Worm (Caenorhabditis elegans) whole organism, young adult: Measurements from ENCODE around the gene F10A3.11.

Source experiments
- D2030.7 ChIP-seq: fragments of 200-800 bp; sonication (Bioruptor generic); IDR thresholded peaks from 2 replicates; pipeline ENCODE4 v1.3.6; 2022; ENCODE audit warnings: missing genetic modification reagents, missing genetic modification characterization, missing compliant biosample characterization
- F10E7.11 ChIP-seq: sonication (generic microtip); optimal IDR thresholded peaks from 2 replicates; lab custom pipeline; 2017; ENCODE audit warnings: mild to moderate bottlenecking, missing genetic modification characterization, moderate library complexity, missing compliant biosample characterization
- F49E8.2 ChIP-seq: sonication (generic microtip); optimal IDR thresholded peaks from 3 replicates; lab custom pipeline; 2017; ENCODE audit warnings: missing genetic modification characterization, mild to moderate bottlenecking, missing compliant biosample characterization, antibody characterized with exemption, moderate library complexity; ENCODE audit not compliant: insufficient read depth
- F55B11.4 ChIP-seq: sonication (generic microtip); optimal IDR thresholded peaks from 2 replicates; lab custom pipeline; 2016; ENCODE audit warnings: missing compliant biosample characterization, missing genetic modification characterization, borderline replicate concordance; ENCODE audit not compliant: insufficient read depth
- Y53F4B.3 ChIP-seq: fragments of 200-800 bp; sonication (Bioruptor generic); IDR thresholded peaks from 2 replicates; pipeline ENCODE4 v1.3.6; 2022; ENCODE audit warnings: missing genetic modification reagents, missing genetic modification characterization, missing compliant biosample characterization
- Y53G8AR.9 ChIP-seq: fragments of 200-800 bp; sonication (Bioruptor generic); conservative IDR thresholded peaks from 2 replicates; pipeline ENCODE4 v1.3.6; 2022; ENCODE audit warnings: missing genetic modification reagents, missing genetic modification characterization, missing compliant biosample characterization
- Y56A3A.18 ChIP-seq: fragments of 200-800 bp; sonication (Bioruptor generic); IDR thresholded peaks from 2 replicates; pipeline ENCODE4 v1.3.6; 2022; ENCODE audit warnings: missing genetic modification reagents, missing genetic modification characterization, missing compliant biosample characterization
- Y67H2A.10 ChIP-seq: fragments of 200-800 bp; sonication (Bioruptor generic); conservative IDR thresholded peaks from 2 replicates; pipeline ENCODE4 v1.3.6; 2022; ENCODE audit warnings: missing genetic modification reagents, missing genetic modification characterization, missing compliant biosample characterization
- Y95B8A.8 ChIP-seq: fragments of 200-800 bp; sonication (Bioruptor generic); IDR thresholded peaks from 2 replicates; pipeline ENCODE4 v1.3.6; 2022; ENCODE audit warnings: missing genetic modification reagents, missing genetic modification characterization, missing compliant biosample characterization
- aptf-2 ChIP-seq: fragments of 200-800 bp; sonication (Bioruptor generic); conservative IDR thresholded peaks from 2 replicates; pipeline ENCODE4 v1.3.6; 2022; ENCODE audit warnings: missing genetic modification reagents, missing genetic modification characterization, missing compliant biosample characterization
- athp-1 ChIP-seq: sonication (generic microtip); optimal IDR thresholded peaks from 2 replicates; lab custom pipeline; 2017; ENCODE audit warnings: mild to moderate bottlenecking, missing genetic modification characterization, missing compliant biosample characterization
- attf-5 ChIP-seq: fragments of 200-800 bp; sonication (Bioruptor generic); optimal IDR thresholded peaks from 2 replicates; lab custom pipeline; 2018; ENCODE audit warnings: mild to moderate bottlenecking, missing genetic modification characterization, missing compliant biosample characterization
- ceh-58 ChIP-seq: fragments of 200-800 bp; sonication (Bioruptor generic); IDR thresholded peaks from 2 replicates; pipeline ENCODE4 v1.3.6; 2022; ENCODE audit warnings: missing genetic modification characterization, missing compliant biosample characterization
- ceh-91 ChIP-seq: fragments of 200-800 bp; sonication (Bioruptor generic); IDR thresholded peaks from 2 replicates; pipeline ENCODE4 v1.3.6; 2022; ENCODE audit warnings: missing genetic modification reagents, missing genetic modification characterization, missing compliant biosample characterization
- dox-1 ChIP-seq: fragments of 200-800 bp; sonication (Bioruptor generic); IDR thresholded peaks from 2 replicates; pipeline ENCODE4 v1.3.6; 2022; ENCODE audit warnings: missing genetic modification reagents, missing genetic modification characterization, missing compliant biosample characterization
- egrh-3 ChIP-seq: fragments of 200-800 bp; sonication (Bioruptor generic); IDR thresholded peaks from 2 replicates; pipeline ENCODE4 v1.3.6; 2022; ENCODE audit warnings: missing genetic modification reagents, missing genetic modification characterization, missing compliant biosample characterization
- ekl-4 ChIP-seq: fragments of 200-800 bp; sonication (Bioruptor generic); IDR thresholded peaks from 2 replicates; pipeline ENCODE4 v1.3.6; 2022; ENCODE audit warnings: missing genetic modification reagents, missing genetic modification characterization, missing compliant biosample characterization
- fkh-3 ChIP-seq: sonication (generic microtip); optimal IDR thresholded peaks from 2 replicates; lab custom pipeline; 2016; ENCODE audit warnings: mild to moderate bottlenecking, missing genetic modification characterization, missing compliant biosample characterization
- hlh-12 ChIP-seq: sonication (generic microtip); optimal IDR thresholded peaks from 2 replicates; lab custom pipeline; 2016; ENCODE audit warnings: missing genetic modification characterization, missing compliant biosample characterization
- hlh-26 ChIP-seq: fragments of 200-800 bp; sonication (Bioruptor generic); conservative IDR thresholded peaks from 2 replicates; pipeline ENCODE4 v1.3.6; 2022; ENCODE audit warnings: missing genetic modification reagents, missing genetic modification characterization, missing compliant biosample characterization
- lin-26 ChIP-seq: fragments of 200-800 bp; sonication (Bioruptor generic); IDR thresholded peaks from 2 replicates; pipeline ENCODE4 v1.3.6; 2022; ENCODE audit warnings: missing genetic modification reagents, missing genetic modification characterization, missing compliant biosample characterization
- lin-54 ChIP-seq: fragments of 200-800 bp; sonication (Bioruptor generic); optimal IDR thresholded peaks from 2 replicates; lab custom pipeline; 2018; ENCODE audit warnings: mild to moderate bottlenecking, missing genetic modification characterization, missing compliant biosample characterization
- lsl-1 ChIP-seq: fragments of 200-800 bp; sonication (Bioruptor generic); optimal IDR thresholded peaks from 2 replicates; lab custom pipeline; 2018; ENCODE audit warnings: mild to moderate bottlenecking, missing genetic modification characterization, moderate library complexity, missing compliant biosample characterization
- madf-6 ChIP-seq: fragments of 200-800 bp; sonication (Bioruptor generic); IDR thresholded peaks from 2 replicates; pipeline ENCODE4 v1.3.6; 2022; ENCODE audit warnings: missing genetic modification reagents, missing genetic modification characterization, missing compliant biosample characterization
- mcd-1 ChIP-seq: fragments of 200-800 bp; sonication (Bioruptor generic); IDR thresholded peaks from 2 replicates; pipeline ENCODE4 v1.3.6; 2022; ENCODE audit warnings: missing genetic modification reagents, missing genetic modification characterization, missing compliant biosample characterization
- mes-4 ChIP-seq: sonication (generic microtip); optimal IDR thresholded peaks from 2 replicates; lab custom pipeline; 2016; ENCODE audit warnings: missing genotype, missing genetic modification characterization, missing compliant biosample characterization
- nfyb-1 ChIP-seq: fragments of 200-800 bp; sonication (Bioruptor generic); IDR thresholded peaks from 2 replicates; pipeline ENCODE4 v1.3.6; 2022; ENCODE audit warnings: missing genetic modification reagents, missing genetic modification characterization, missing compliant biosample characterization
- nhr-120 ChIP-seq: fragments of 200-800 bp; sonication (Bioruptor generic); IDR thresholded peaks from 2 replicates; pipeline ENCODE4 v1.3.6; 2022; ENCODE audit warnings: missing genetic modification characterization, missing compliant biosample characterization
- nhr-27 ChIP-seq: fragments of 200-800 bp; sonication (Bioruptor generic); optimal IDR thresholded peaks from 2 replicates; lab custom pipeline; 2018; ENCODE audit warnings: mild to moderate bottlenecking, missing genetic modification characterization, moderate library complexity, missing compliant biosample characterization
- repo-1 ChIP-seq: sonication (generic microtip); optimal IDR thresholded peaks from 2 replicates; lab custom pipeline; 2017; ENCODE audit warnings: mild to moderate bottlenecking, missing genetic modification characterization, missing compliant biosample characterization
- sea-2 ChIP-seq: fragments of 200-800 bp; sonication (Bioruptor generic); IDR thresholded peaks from 2 replicates; pipeline ENCODE4 v1.3.6; 2022; ENCODE audit warnings: missing genetic modification characterization, missing compliant biosample characterization
- snpc-4 ChIP-seq, 5 experiments: fragments of 150-350 bp in 1 of 5; sonication (generic microtip) in 4 of 5; optimal IDR thresholded peaks; 2 replicates each; lab custom pipeline; 2014 to 2018; ENCODE audit warnings: missing genetic modification characterization in 5 of 5, missing biosample characterization in 3 of 5, antibody characterized with exemption in 2 of 5, mild to moderate bottlenecking in 2 of 5, missing compliant biosample characterization in 2 of 5, missing genotype in 2 of 5, moderate library complexity in 2 of 5, missing genetic modification reagents in 1 of 5
- sptf-2 ChIP-seq: fragments of 200-800 bp; sonication (Bioruptor generic); optimal IDR thresholded peaks from 2 replicates; lab custom pipeline; 2018; ENCODE audit warnings: mild to moderate bottlenecking, missing genetic modification characterization, missing compliant biosample characterization
- ztf-26 ChIP-seq: sonication (generic microtip); optimal IDR thresholded peaks from 2 replicates; lab custom pipeline; 2017; ENCODE audit warnings: missing genetic modification characterization, missing compliant biosample characterization
- ztf-3 ChIP-seq: fragments of 200-800 bp; sonication (Bioruptor generic); optimal IDR thresholded peaks from 2 replicates; lab custom pipeline; 2018; ENCODE audit warnings: mild to moderate bottlenecking, missing genetic modification characterization, missing compliant biosample characterization

F10A3.11 gene

ce11 chrV:16201730-16202129, 39.2 kb downstream of the F10A3.11 start, which contains the start of gene F11A5.17:
TSS of gene F11A5.17 (plus strand) at chrV:16202030.
- TF ChIP-seq Y56A3A.18 (no peak), ceh-91 (GFP tag; lab: Robert Waterston, UW) (no peak), fkh-3 (no peak), madf-6 (GFP tag; lab: Robert Waterston, UW) (no peak), D2030.7 (GFP tag; lab: Robert Waterston, UW) (no peak), lsl-1 (GFP tag; lab: Kevin White, UChicago) (no peak), ztf-3 (GFP tag; lab: Kevin White, UChicago) (no peak), ztf-26 (tag; lab: Kevin White, UChicago) (no peak), ceh-58 (GFP tag; lab: Robert Waterston, UW) (no peak), Y67H2A.10 (no peak), sea-2 (no peak), egrh-3 (GFP tag; lab: Robert Waterston, UW) (no peak), dox-1 (GFP tag; lab: Robert Waterston, UW) (no peak), F49E8.2 (tag; lab: Kevin White, UChicago) (no peak), athp-1 (tag; lab: Kevin White, UChicago) (no peak), mes-4 (tag; lab: Kevin White, UChicago) (no peak), nhr-27 (tag; lab: Kevin White, UChicago) (no peak), hlh-26 (no peak), F55B11.4 (tag; lab: Kevin White, UChicago) (no peak)

- TF ChIP-seq sptf-2 (GFP tag; lab: Kevin White, UChicago) (no peak), Y53F4B.3 (no peak), aptf-2 (GFP tag; lab: Robert Waterston, UW) (no peak), mcd-1 (no peak), lin-26 (GFP tag; lab: Robert Waterston, UW) (no peak), ekl-4 (GFP tag; lab: Robert Waterston, UW) (no peak)
Observed at ce11 chrV:16202618-16203017, 40.1 kb downstream of the F10A3.11 start, which contains the start of gene F11A5.18. TSS of gene F11A5.18 (plus strand) at chrV:16202918.

ce11 chrV:16204888-16205287, 42.4 kb downstream of the F10A3.11 start, which contains the start of gene irld-26:
TSS of gene irld-26 (plus strand) at chrV:16205188.
- TF ChIP-seq lin-54, result no peak
- TF ChIP-seq Y95B8A.8 (GFP tag; lab: Robert Waterston, UW), result no peak
- TF ChIP-seq Y53G8AR.9, result no peak
- TF ChIP-seq repo-1, result no peak
- no peak for TF ChIP-seq nhr-120 (GFP tag; lab: Robert Waterston, UW)
- TF ChIP-seq ztf-3 (GFP tag; lab: Kevin White, UChicago), result no peak
- TF ChIP-seq snpc-4 (GFP tag; optimal IDR thresholded peaks at IDR 0.05; lab: Kevin White, UChicago), result no peak
- TF ChIP-seq snpc-4 (tag; optimal IDR thresholded peaks at IDR 0.05; lab: Kevin White, UChicago), result no peak
- no peak for TF ChIP-seq nfyb-1 (GFP tag; lab: Robert Waterston, UW)
- TF ChIP-seq F10E7.11, result no peak

ce11 chrV:16209837-16210236, 47.4 kb downstream of the F10A3.11 start, which contains the start of gene oac-15:
TSS of gene oac-15 (minus strand) at chrV:16209937.
- no peak for TF ChIP-seq attf-5
- no peak for TF ChIP-seq lsl-1 (GFP tag; lab: Kevin White, UChicago)
- no peak for TF ChIP-seq hlh-12 (tag; lab: Kevin White, UChicago)
